Fruit fly (Drosophila melanogaster): ENCODE measurements around the gene CG14671.

The CG14671 gene

dm6 chr3R:5601044-5601523, 36.5 kb upstream of the CG14671 start, which contains the start of the genes kra and SecS (continued):
- TF ChIP-seq CG8924 (tag; optimal IDR thresholded peaks at IDR 0.05) (peak; percentile 48), Hr39 (optimal IDR thresholded peaks at IDR 0.05) (no peak), twi (tag; optimal IDR thresholded peaks at IDR 0.05) (peak; percentile 27), CG10147 (GFP tag; optimal IDR thresholded peaks at IDR 0.05) (peak; percentile 54), CG33213 (GFP tag; optimal IDR thresholded peaks at IDR 0.05) (peak; percentile 65), CG12942 (GFP tag; optimal IDR thresholded peaks at IDR 0.05) (peak; percentile 41), CG11723 (GFP tag; optimal IDR thresholded peaks at IDR 0.05) (peak; percentile 57), CG3065 (GFP tag; optimal IDR thresholded peaks at IDR 0.05) (no peak), CG14667 (GFP tag; IDR thresholded peaks at IDR 0.05) (no peak), CG3281 (GFP tag; optimal IDR thresholded peaks at IDR 0.05) (peak; percentile 62), ash1 (GFP tag; optimal IDR thresholded peaks at IDR 0.05) (peak; percentile 20), CG12236 (GFP tag; optimal IDR thresholded peaks at IDR 0.05) (no peak), CG12659 (GFP tag; optimal IDR thresholded peaks at IDR 0.05) (peak; percentile 91), CG30403 (GFP tag; optimal IDR thresholded peaks at IDR 0.05) (peak; percentile 80), Xrp1 (GFP tag; IDR thresholded peaks at IDR 0.05) (no peak), CG7786 (GFP tag; optimal IDR thresholded peaks at IDR 0.05) (peak; percentile 42), fd96Cb (tag; optimal IDR thresholded peaks at IDR 0.05) (peak; percentile 29), GATAe (GFP tag; conservative IDR thresholded peaks at IDR 0.05) (no peak), CG12299 (tag; optimal IDR thresholded peaks at IDR 0.05) (peak; percentile 43), lab (GFP tag; optimal IDR thresholded peaks at IDR 0.05) (peak; percentile 52), CG10431 (GFP tag; optimal IDR thresholded peaks at IDR 0.05) (no peak), E2f2 (GFP tag; IDR thresholded peaks at IDR 0.05) (no peak), Sry-β (GFP tag; optimal IDR thresholded peaks at IDR 0.05) (peak; percentile 16), cato (GFP tag; optimal IDR thresholded peaks at IDR 0.05; ENCODE audit: borderline replicate concordance) (peak; percentile 5), sd (tag; optimal IDR thresholded peaks at IDR 0.05) (peak; percentile 9), CG1603 (tag; optimal IDR thresholded peaks at IDR 0.05) (peak; percentile 86), bsh (GFP tag; optimal IDR thresholded peaks at IDR 0.05) (peak in 1 of 2 experiments; percentile 53), Dad (GFP tag; optimal IDR thresholded peaks at IDR 0.05) (peak; percentile 53), lilli (GFP tag; optimal IDR thresholded peaks at IDR 0.05) (peak; percentile 73), Bteb2 (GFP tag; optimal IDR thresholded peaks at IDR 0.05) (peak; percentile 29), Opbp (GFP tag; IDR thresholded peaks at IDR 0.05; ENCODE audit: partially characterized antibody) (no peak), lola (GFP tag; optimal IDR thresholded peaks at IDR 0.05) (peak in 1 of 3 experiments; percentile 57), CG4617 (GFP tag; optimal IDR thresholded peaks at IDR 0.05; ENCODE audit: borderline replicate concordance) (peak; percentile 86), pzg (GFP tag; optimal IDR thresholded peaks at IDR 0.05) (peak; percentile 93), CG7987 (GFP tag; optimal IDR thresholded peaks at IDR 0.05) (peak; percentile 57), gce (GFP tag; IDR thresholded peaks at IDR 0.05) (no peak), unpg (GFP tag; optimal IDR thresholded peaks at IDR 0.05) (peak; percentile 62), zen2 (GFP tag; IDR thresholded peaks at IDR 0.05; ENCODE audit: partially characterized antibody) (no peak), Antp (GFP tag; optimal IDR thresholded peaks at IDR 0.05) (peak; percentile 35), az2 (GFP tag; optimal IDR thresholded peaks at IDR 0.05) (peak; percentile 66), Lhr (GFP tag; optimal IDR thresholded peaks at IDR 0.05) (peak; percentile 85), stwl (tag; optimal IDR thresholded peaks at IDR 0.05) (peak; percentile 86), Ptx1 (GFP tag; IDR thresholded peaks at IDR 0.05) (no peak), CG7357 (GFP tag; IDR thresholded peaks at IDR 0.05) (no peak), Nf-YC (tag; optimal IDR thresholded peaks at IDR 0.05) (peak; percentile 57), CG4424 (GFP tag; optimal IDR thresholded peaks at IDR 0.05) (peak; percentile 71), Xbp1 (GFP tag; optimal IDR thresholded peaks at IDR 0.05) (peak; percentile 79), CG18619 (GFP tag; optimal IDR thresholded peaks at IDR 0.05) (peak; percentile 51), Blimp-1 (GFP tag; optimal IDR thresholded peaks at IDR 0.05) (peak; percentile 71), CG3995 (GFP tag; optimal IDR thresholded peaks at IDR 0.05) (peak; percentile 43)
